Worm (Caenorhabditis elegans): ENCODE data around the gene natc-1.

ce11 chrV:8507324-8507723 lies 45.2 kb downstream of the natc-1 start, which contains the start of gene ZK994.6:
- no peak for TF ChIP-seq sea-2 (GFP tag; IDR thresholded peaks at IDR 0.05)
- no peak for TF ChIP-seq lin-40 (tag; optimal IDR thresholded peaks at IDR 0.05)
- TF ChIP-seq snpc-1.1 (tag; optimal IDR thresholded peaks at IDR 0.05; ENCODE audit: insufficient read depth): no peak
- TF ChIP-seq ama-1 (optimal IDR thresholded peaks at IDR 0.05): no peak
- no peak for TF ChIP-seq ama-1 (GFP tag; optimal IDR thresholded peaks at IDR 0.05)
- no peak for TF ChIP-seq K11D2.4 (GFP tag; IDR thresholded peaks at IDR 0.05)
- no peak for TF ChIP-seq ztf-18 (tag; optimal IDR thresholded peaks at IDR 0.05)
- no peak for TF ChIP-seq let-526 (GFP tag; IDR thresholded peaks at IDR 0.05)
- TF ChIP-seq zfh-2 (GFP tag; conservative IDR thresholded peaks at IDR 0.05): no peak
- TF ChIP-seq mes-4 (tag; optimal IDR thresholded peaks at IDR 0.05): no peak
- no peak for TF ChIP-seq dpl-1 (GFP tag; optimal IDR thresholded peaks at IDR 0.05)

All from whole organism, young adult.